Worm (Caenorhabditis elegans) whole organism, L4/young adult: ENCODE results near the gene AC7.3.

Experiments used
- W03F9.2 ChIP-seq: fragments of 150-350 bp; optimal IDR thresholded peaks from 2 replicates; lab custom pipeline; 2014; ENCODE audit warnings: missing biosample characterization, missing genetic modification characterization
- dao-5 ChIP-seq: sonication (generic microtip); optimal IDR thresholded peaks from 2 replicates; lab custom pipeline; 2016; ENCODE audit warnings: missing genotype, missing genetic modification characterization, moderate library complexity, missing compliant biosample characterization
- him-1 ChIP-seq: sonication (generic microtip); optimal IDR thresholded peaks from 2 replicates; lab custom pipeline; 2016; ENCODE audit warnings: missing genotype, missing genetic modification reagents, missing genetic modification characterization, missing compliant biosample characterization

- TF ChIP-seq him-1 (tag; lab: Kevin White, UChicago) (no peak), W03F9.2 (tag; lab: Kevin White, UChicago) (no peak), dao-5 (tag; lab: Kevin White, UChicago) (no peak)
Measured at ce11 chrIV:5134798-5135197, 23.2 kb downstream of the AC7.3 start.
